Fruit fly (Drosophila melanogaster): ENCODE data around the gene Scsalpha2.
A peak's percentile ranks its signal among the peaks of the same experiment; 100 is the strongest.

The Scsalpha2 gene

dm6 chr3R:19472218-19472617, 9.4 kb upstream of the Scsalpha2 start (continued):
- peak; percentile 27 for TF ChIP-seq HmgZ (tag; optimal IDR thresholded peaks at IDR 0.05)
- TF ChIP-seq stc (GFP tag; IDR thresholded peaks at IDR 0.05) = no peak
- TF ChIP-seq CG12744 (GFP tag; optimal IDR thresholded peaks at IDR 0.05) = no peak
- no peak for TF ChIP-seq danr (GFP tag; IDR thresholded peaks at IDR 0.05)
- TF ChIP-seq gt (GFP tag; IDR thresholded peaks at IDR 0.05) = no peak
- TF ChIP-seq CHES-1-like (GFP tag; optimal IDR thresholded peaks at IDR 0.05) = no peak
- TF ChIP-seq ab (GFP tag; optimal IDR thresholded peaks at IDR 0.05) = no peak
- TF ChIP-seq Tbp (GFP tag; optimal IDR thresholded peaks at IDR 0.05) = no peak
- TF ChIP-seq NfI (GFP tag; optimal IDR thresholded peaks at IDR 0.05) = no peak
- TF ChIP-seq ac (GFP tag; optimal IDR thresholded peaks at IDR 0.05) = peak; percentile 26
- peak; percentile 14 for TF ChIP-seq CG7839 (tag; optimal IDR thresholded peaks at IDR 0.05)
- TF ChIP-seq CG2712 (tag; optimal IDR thresholded peaks at IDR 0.05) = peak; percentile 56
- no peak for TF ChIP-seq bowl (GFP tag; IDR thresholded peaks at IDR 0.05)
- no peak for TF ChIP-seq tin (GFP tag; optimal IDR thresholded peaks at IDR 0.05)
- no peak for TF ChIP-seq insv (GFP tag; optimal IDR thresholded peaks at IDR 0.05)
- no peak for TF ChIP-seq zfh2 (GFP tag; optimal IDR thresholded peaks at IDR 0.05)
- no peak for TF ChIP-seq luna (GFP tag; optimal IDR thresholded peaks at IDR 0.05)
- no peak for TF ChIP-seq CG13775 (GFP tag; optimal IDR thresholded peaks at IDR 0.05)
- TF ChIP-seq CG10959 (GFP tag; IDR thresholded peaks at IDR 0.05) = no peak
- TF ChIP-seq eve (GFP tag; optimal IDR thresholded peaks at IDR 0.05) = no peak
- TF ChIP-seq CG7963 (GFP tag; IDR thresholded peaks at IDR 0.05; ENCODE audit: partially characterized antibody) = no peak
- TF ChIP-seq CG11695 (GFP tag; IDR thresholded peaks at IDR 0.05) = 0 out of 3 replicates have a peak, but pooled peaks have one; percentile 32
- TF ChIP-seq Oaz (GFP tag; IDR thresholded peaks at IDR 0.05) = no peak
- peak; percentile 32; the same call in 1 of the 2 replicates for TF ChIP-seq CG14441 (GFP tag; IDR thresholded peaks at IDR 0.05)
- TF ChIP-seq Ada2b (GFP tag; IDR thresholded peaks at IDR 0.05) = no peak
- no peak for TF ChIP-seq CG12104 (GFP tag; optimal IDR thresholded peaks at IDR 0.05)
- peak; percentile 33 for TF ChIP-seq CG34376 (GFP tag; optimal IDR thresholded peaks at IDR 0.05)
- TF ChIP-seq CG10147 (GFP tag; optimal IDR thresholded peaks at IDR 0.05) = no peak
- TF ChIP-seq CG33557 (GFP tag; optimal IDR thresholded peaks at IDR 0.05) = peak; percentile 78
- no peak for TF ChIP-seq sim (GFP tag; IDR thresholded peaks at IDR 0.05)
- no peak for TF ChIP-seq trh (GFP tag; optimal IDR thresholded peaks at IDR 0.05)
- no peak for TF ChIP-seq Sry-δ (GFP tag; optimal IDR thresholded peaks at IDR 0.05)
- TF ChIP-seq Bteb2 (GFP tag; optimal IDR thresholded peaks at IDR 0.05) = no peak
- no peak for TF ChIP-seq CG6654 (GFP tag; optimal IDR thresholded peaks at IDR 0.05)
- TF ChIP-seq Doc3 (GFP tag; IDR thresholded peaks at IDR 0.05; ENCODE audit: partially characterized antibody) = no peak
- TF ChIP-seq CTCF (GFP tag; optimal IDR thresholded peaks at IDR 0.05) = no peak
- no peak for TF ChIP-seq CG7372 (GFP tag; IDR thresholded peaks at IDR 0.05)
- no peak for TF ChIP-seq tup (GFP tag; optimal IDR thresholded peaks at IDR 0.05)
- no peak for TF ChIP-seq CG1792 (GFP tag; optimal IDR thresholded peaks at IDR 0.05)
- no peak for TF ChIP-seq Dek (tag; optimal IDR thresholded peaks at IDR 0.05)
- TF ChIP-seq CG7987 (GFP tag; optimal IDR thresholded peaks at IDR 0.05) = peak; percentile 80
- no peak for TF ChIP-seq YL-1 (GFP tag; optimal IDR thresholded peaks at IDR 0.05)
- TF ChIP-seq Bdp1 (GFP tag; optimal IDR thresholded peaks at IDR 0.05) = no peak
- TF ChIP-seq CG8290 (GFP tag; optimal IDR thresholded peaks at IDR 0.05) = peak; percentile 3
- peak in 1 of 2 experiments; percentile 37 for TF ChIP-seq CG8290 (tag; optimal IDR thresholded peaks at IDR 0.05)
- no peak for TF ChIP-seq sisA (GFP tag; IDR thresholded peaks at IDR 0.05)
- TF ChIP-seq CG14014 (GFP tag; IDR thresholded peaks at IDR 0.05) = no peak
- TF ChIP-seq ewg (GFP tag; optimal IDR thresholded peaks at IDR 0.05) = no peak
- no peak for TF ChIP-seq CG3065 (GFP tag; optimal IDR thresholded peaks at IDR 0.05)
- peak; percentile 41 for TF ChIP-seq CG9437 (GFP tag; optimal IDR thresholded peaks at IDR 0.05)
- peak; percentile 63 for TF ChIP-seq CG8359 (GFP tag; optimal IDR thresholded peaks at IDR 0.05; ENCODE audit: borderline replicate concordance)
- no peak for TF ChIP-seq CG4730 (GFP tag; IDR thresholded peaks at IDR 0.05)
- TF ChIP-seq Rx (GFP tag; IDR thresholded peaks at IDR 0.05) = no peak
- peak; percentile 24 for TF ChIP-seq Sry-β (GFP tag; optimal IDR thresholded peaks at IDR 0.05)

Data from whole organism, embryonic.